Fruit fly (Drosophila melanogaster) whole organism: ENCODE results near the gene CG2841.
A peak's percentile ranks its signal among the peaks of the same experiment; 100 is the strongest.

Experiments used
- Dll ChIP-seq: fragments of >200 bp; optimal IDR thresholded peaks from 2 replicates; lab custom pipeline; 2017
- pan ChIP-seq: fragments of >200 bp; optimal IDR thresholded peaks from 2 replicates; lab custom pipeline; 2017

DNA sequence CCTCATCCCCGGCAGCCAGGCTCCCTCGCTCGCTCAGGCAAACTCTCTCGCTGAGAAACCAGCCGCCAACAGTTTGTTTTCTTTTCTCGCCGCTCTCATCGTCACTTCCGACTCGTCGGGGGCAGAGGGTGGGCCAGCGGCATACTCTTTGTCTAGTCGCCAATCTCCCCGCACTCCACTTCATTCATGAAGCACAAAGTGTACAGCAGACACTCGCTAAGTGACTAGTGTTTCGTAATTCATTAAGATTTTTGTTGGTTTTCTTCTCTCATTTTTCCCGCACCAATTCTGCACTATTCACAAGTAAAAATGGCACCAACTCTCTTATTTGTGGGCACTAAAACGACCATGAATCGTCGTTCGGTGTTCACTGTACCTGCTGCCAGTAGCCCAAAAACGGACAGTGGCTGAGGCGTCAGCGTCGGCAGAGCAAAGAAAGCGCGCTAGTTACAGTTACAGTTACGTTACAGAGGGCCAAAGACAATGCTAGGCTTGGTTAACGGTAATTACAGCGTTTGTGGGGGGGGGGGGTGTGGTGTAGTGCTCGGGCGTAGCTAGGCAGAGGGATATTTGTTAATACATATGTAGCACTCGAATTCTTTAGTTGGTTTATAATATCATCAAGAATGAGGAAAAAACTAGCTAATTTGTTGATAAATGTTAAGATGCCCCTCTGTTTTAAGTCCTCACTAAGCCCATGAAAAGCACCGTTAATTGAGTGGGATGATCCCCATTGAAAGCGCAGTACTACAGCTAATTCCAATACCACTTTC is 68.5 kb downstream of the CG2841 start:
- TF ChIP-seq pan (lab: Kevin White, UChicago) = no peak
- peak; percentile 75 for TF ChIP-seq Dll (lab: Kevin White, UChicago)
